Worm (Caenorhabditis elegans) whole organism, L1 larva: ENCODE results near the gene C08F8.15.

Source experiments
- aly-2 ChIP-seq: fragments of 150-350 bp; optimal IDR thresholded peaks from 2 replicates; lab custom pipeline; 2014; ENCODE audit warnings: missing biosample characterization, missing genetic modification characterization
- ceh-88 ChIP-seq: fragments of 200-800 bp; sonication (Bioruptor generic); IDR thresholded peaks from 2 replicates; pipeline ENCODE4 v1.3.6; 2022; ENCODE audit warnings: missing genetic modification characterization, missing compliant biosample characterization
- dpl-1 ChIP-seq, 3 experiments: fragments of 150-350 bp in 2 of 3; sonication (generic microtip) in 1 of 3; optimal IDR thresholded peaks; 2 replicates each; lab custom pipeline; 2014 to 2017; ENCODE audit warnings: missing biosample characterization in 3 of 3, missing genetic modification characterization in 3 of 3, missing genetic modification reagents in 3 of 3
- efl-1 ChIP-seq, 4 experiments: fragments of 150-350 bp; optimal IDR thresholded peaks in 3 of 4; peaks in 1 of 4; 1 replicate in 1 of 4; 2 replicates in 3 of 4; lab custom pipeline; 2014; ENCODE audit warnings: missing biosample characterization in 2 of 4, missing genetic modification characterization in 2 of 4, missing genetic modification reagents in 2 of 4
- elt-2 ChIP-seq: sonication (generic microtip); optimal IDR thresholded peaks from 2 replicates; lab custom pipeline; 2016; ENCODE audit warnings: missing genetic modification characterization, mild to moderate bottlenecking, inconsistent platforms, missing compliant biosample characterization, missing genetic modification reagents
- elt-3 ChIP-seq, 6 experiments: fragments of 150-350 bp in 1 of 6; sonication (generic microtip); optimal IDR thresholded peaks; 2 replicates each; lab custom pipeline; 2017 to 2018; ENCODE audit warnings: missing biosample characterization in 6 of 6, missing genetic modification characterization in 6 of 6, inconsistent platforms in 1 of 6
- ets-5 ChIP-seq: fragments of 200-800 bp; sonication (Bioruptor generic); IDR thresholded peaks from 2 replicates; pipeline ENCODE4 v1.3.6; 2022; ENCODE audit warnings: missing genetic modification characterization, missing compliant biosample characterization
- fkh-10 ChIP-seq: sonication (generic microtip); optimal IDR thresholded peaks from 2 replicates; lab custom pipeline; 2017; ENCODE audit warnings: missing biosample characterization, missing genetic modification reagents, missing genetic modification characterization
- fkh-8 ChIP-seq: sonication (generic microtip); optimal IDR thresholded peaks from 2 replicates; lab custom pipeline; 2016; ENCODE audit warnings: mild to moderate bottlenecking, missing genetic modification characterization, missing compliant biosample characterization
- fos-1 ChIP-seq: fragments of 150-350 bp; optimal IDR thresholded peaks from 2 replicates; lab custom pipeline; 2014; ENCODE audit warnings: missing biosample characterization, missing genetic modification characterization
- grh-1 ChIP-seq: fragments of 200-800 bp; sonication (Bioruptor generic); IDR thresholded peaks from 2 replicates; pipeline ENCODE4 v1.3.6; 2022; ENCODE audit warnings: missing genetic modification reagents, missing genetic modification characterization, missing compliant biosample characterization
- hpl-2 ChIP-seq: fragments of 150-350 bp; optimal IDR thresholded peaks from 2 replicates; lab custom pipeline; 2014; ENCODE audit warnings: missing biosample characterization, missing genetic modification reagents, missing genetic modification characterization
- irx-1 ChIP-seq: sonication (generic microtip); optimal IDR thresholded peaks from 2 replicates; lab custom pipeline; 2016; ENCODE audit warnings: missing genetic modification characterization, missing compliant biosample characterization
- isw-1 ChIP-seq: fragments of 200-800 bp; sonication (Bioruptor generic); IDR thresholded peaks from 2 replicates; pipeline ENCODE4 v1.3.6; 2022; ENCODE audit warnings: missing genetic modification characterization, missing compliant biosample characterization
- jun-1 ChIP-seq: fragments of 150-350 bp; optimal IDR thresholded peaks from 2 replicates; lab custom pipeline; 2014; ENCODE audit warnings: missing biosample characterization, missing genetic modification reagents, missing genetic modification characterization
- lin-13 ChIP-seq: fragments of 150-350 bp; optimal IDR thresholded peaks from 2 replicates; lab custom pipeline; 2014; ENCODE audit warnings: missing biosample characterization, missing genetic modification reagents, missing genetic modification characterization
- lin-14 ChIP-seq: fragments of 200-800 bp; sonication (Bioruptor generic); optimal IDR thresholded peaks from 2 replicates; lab custom pipeline; 2018; ENCODE audit warnings: mild to moderate bottlenecking, missing genetic modification characterization, moderate library complexity, missing compliant biosample characterization
- lin-15B ChIP-seq: fragments of 150-350 bp; sonication (generic microtip); optimal IDR thresholded peaks from 3 replicates; lab custom pipeline; 2014; ENCODE audit warnings: missing biosample characterization, missing genetic modification characterization
- lin-35 ChIP-seq, 2 experiments: fragments of 150-350 bp; optimal IDR thresholded peaks; 2 replicates each; lab custom pipeline; 2014; ENCODE audit warnings: missing biosample characterization in 2 of 2, missing genetic modification characterization in 2 of 2, missing genetic modification reagents in 2 of 2
- lir-3 ChIP-seq: sonication (generic microtip); optimal IDR thresholded peaks from 2 replicates; lab custom pipeline; 2016; ENCODE audit warnings: mild to moderate bottlenecking, missing genetic modification characterization, moderate library complexity, missing compliant biosample characterization; ENCODE audit not compliant: poor library complexity
- mef-2 ChIP-seq: fragments of 150-350 bp; optimal IDR thresholded peaks from 2 replicates; lab custom pipeline; 2014; ENCODE audit warnings: missing biosample characterization, missing genetic modification characterization
- mep-1 ChIP-seq: fragments of 150-350 bp; optimal IDR thresholded peaks from 2 replicates; lab custom pipeline; 2014; ENCODE audit warnings: missing biosample characterization, missing genetic modification characterization
- nhr-20 ChIP-seq: sonication (generic microtip); optimal IDR thresholded peaks from 2 replicates; lab custom pipeline; 2016; ENCODE audit warnings: mild to moderate bottlenecking, missing genetic modification characterization, missing compliant biosample characterization
- nhr-237 ChIP-seq: fragments of 150-350 bp; optimal IDR thresholded peaks from 2 replicates; lab custom pipeline; 2014; ENCODE audit warnings: missing biosample characterization, missing genetic modification characterization
- nhr-47 ChIP-seq: sonication (generic microtip); optimal IDR thresholded peaks from 2 replicates; lab custom pipeline; 2016; ENCODE audit warnings: mild to moderate bottlenecking, missing genetic modification characterization, moderate library complexity, missing compliant biosample characterization
- nhr-71 ChIP-seq: sonication (generic microtip); optimal IDR thresholded peaks from 2 replicates; lab custom pipeline; 2016; ENCODE audit warnings: mild to moderate bottlenecking, missing genetic modification characterization, moderate library complexity, missing compliant biosample characterization
- nhr-77 ChIP-seq: fragments of 150-350 bp; optimal IDR thresholded peaks from 2 replicates; lab custom pipeline; 2014; ENCODE audit warnings: missing biosample characterization, missing genetic modification characterization
- nhr-85 ChIP-seq: sonication (generic microtip); peaks from one replicate; lab custom pipeline; 2016; ENCODE audit warnings: missing genetic modification characterization, inconsistent platforms, missing compliant biosample characterization
- nhr-90 ChIP-seq: sonication (generic microtip); optimal IDR thresholded peaks from 2 replicates; lab custom pipeline; 2016; ENCODE audit warnings: mild to moderate bottlenecking, missing genetic modification characterization, missing compliant biosample characterization; ENCODE audit not compliant: poor library complexity
- pag-3 ChIP-seq: sonication (generic microtip); optimal IDR thresholded peaks from 2 replicates; lab custom pipeline; 2017; ENCODE audit warnings: missing genetic modification characterization, mild to moderate bottlenecking, missing compliant biosample characterization, antibody characterized with exemption, borderline replicate concordance; ENCODE audit not compliant: insufficient read depth
- rnt-1 ChIP-seq: sonication (generic microtip); optimal IDR thresholded peaks from 2 replicates; lab custom pipeline; 2016; ENCODE audit warnings: mild to moderate bottlenecking, missing genetic modification characterization, moderate library complexity, missing compliant biosample characterization
- snpc-4 ChIP-seq: fragments of 150-350 bp; optimal IDR thresholded peaks from 2 replicates; lab custom pipeline; 2014; ENCODE audit warnings: missing biosample characterization, missing genetic modification characterization
- snu-23 ChIP-seq: sonication (generic microtip); optimal IDR thresholded peaks from 2 replicates; lab custom pipeline; 2016; ENCODE audit warnings: missing genetic modification characterization, missing compliant biosample characterization
- sox-4 ChIP-seq: sonication (generic microtip); optimal IDR thresholded peaks from 2 replicates; lab custom pipeline; 2016; ENCODE audit warnings: missing genetic modification characterization, missing compliant biosample characterization
- sup-37 ChIP-seq: fragments of 200-800 bp; sonication (Bioruptor generic); optimal IDR thresholded peaks from 2 replicates; lab custom pipeline; 2018; ENCODE audit warnings: mild to moderate bottlenecking, missing genetic modification characterization, missing compliant biosample characterization
- swsn-7 ChIP-seq: sonication (generic microtip); optimal IDR thresholded peaks from 2 replicates; lab custom pipeline; 2016; ENCODE audit warnings: missing genetic modification characterization, missing compliant biosample characterization
- tlp-1 ChIP-seq: fragments of 150-350 bp; optimal IDR thresholded peaks from 2 replicates; lab custom pipeline; 2014; ENCODE audit warnings: missing biosample characterization, missing genetic modification characterization
- unc-130 ChIP-seq: fragments of 150-350 bp; optimal IDR thresholded peaks from 2 replicates; lab custom pipeline; 2017; ENCODE audit warnings: missing biosample characterization, missing genetic modification characterization, inconsistent platforms
- unc-86 ChIP-seq: sonication (generic microtip); optimal IDR thresholded peaks from 2 replicates; lab custom pipeline; 2016; ENCODE audit warnings: missing genetic modification characterization, missing compliant biosample characterization
- unc-98 ChIP-seq: fragments of 200-800 bp; sonication (Bioruptor generic); IDR thresholded peaks from 2 replicates; pipeline ENCODE4 v1.3.6; 2022; ENCODE audit warnings: missing genetic modification characterization, missing compliant biosample characterization
- zag-1 ChIP-seq: fragments of 150-350 bp; optimal IDR thresholded peaks from 2 replicates; lab custom pipeline; 2014; ENCODE audit warnings: missing biosample characterization, missing genetic modification characterization
- zip-4 ChIP-seq: fragments of 200-800 bp; sonication (Bioruptor generic); optimal IDR thresholded peaks from 2 replicates; lab custom pipeline; 2018; ENCODE audit warnings: mild to moderate bottlenecking, missing genetic modification characterization, moderate library complexity, missing compliant biosample characterization
- ztf-11 ChIP-seq, 2 experiments: sonication (generic microtip); optimal IDR thresholded peaks; 2 replicates each; lab custom pipeline; 2016 to 2017; ENCODE audit warnings: missing genetic modification characterization in 2 of 2, missing biosample characterization in 1 of 2, missing compliant biosample characterization in 1 of 2

C08F8.15 gene

DNA sequence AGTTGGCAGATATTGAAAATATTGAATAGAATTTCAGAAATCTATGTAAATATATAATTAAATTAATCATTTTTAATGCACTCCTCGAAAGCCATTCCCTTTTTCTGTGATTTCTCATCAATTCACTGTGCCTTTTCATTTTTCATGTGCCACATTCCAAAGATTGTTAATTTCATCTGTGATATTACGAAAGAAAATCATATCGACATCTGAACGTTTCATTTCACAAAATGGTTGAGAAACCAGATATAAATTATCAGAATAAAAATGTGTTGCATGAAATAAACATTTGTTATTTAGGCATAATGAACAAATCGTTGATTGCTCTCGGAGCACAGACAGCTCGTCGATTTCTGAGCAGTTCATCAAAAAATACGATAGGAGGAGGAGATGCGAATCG, 23.4 kb upstream of the C08F8.15 start, which contains the start of gene nuaf-3:
Gene nuaf-3, plus strand, starts transcription at position 301 of the 400 bp plus-strand sequence.
- no peak for TF ChIP-seq unc-98 (GFP tag; lab: Robert Waterston, UW)
- TF ChIP-seq sox-4 = no peak
- no peak for TF ChIP-seq mef-2 (tag; lab: Kevin White, UChicago)
- no peak for TF ChIP-seq ets-5
- TF ChIP-seq nhr-71 (tag; lab: Kevin White, UChicago) = no peak
- no peak for TF ChIP-seq aly-2
- no peak for TF ChIP-seq lir-3 (tag; lab: Kevin White, UChicago)
- TF ChIP-seq hpl-2 (GFP tag; lab: Kevin White, UChicago) = no peak
- no peak for TF ChIP-seq pag-3 (tag; lab: Kevin White, UChicago)
- TF ChIP-seq mep-1 = no peak
- no peak for TF ChIP-seq swsn-7 (tag; lab: Kevin White, UChicago)
- TF ChIP-seq lin-14 (GFP tag; lab: Kevin White, UChicago) = no peak
- TF ChIP-seq zip-4 (GFP tag; lab: Kevin White, UChicago) = no peak
- TF ChIP-seq elt-2 (tag; lab: Kevin White, UChicago) = no peak
- no peak for TF ChIP-seq lin-35 (GFP tag; optimal IDR thresholded peaks at IDR 0.05; lab: Kevin White, UChicago)
- TF ChIP-seq nhr-237 (tag; lab: Kevin White, UChicago) = no peak
- TF ChIP-seq unc-130 (tag; lab: Kevin White, UChicago) = no peak
- no peak for TF ChIP-seq isw-1 (GFP tag; lab: Robert Waterston, UW)
- no peak for TF ChIP-seq tlp-1 (tag; lab: Kevin White, UChicago)
- no peak for TF ChIP-seq irx-1 (tag; lab: Kevin White, UChicago)

DNA sequence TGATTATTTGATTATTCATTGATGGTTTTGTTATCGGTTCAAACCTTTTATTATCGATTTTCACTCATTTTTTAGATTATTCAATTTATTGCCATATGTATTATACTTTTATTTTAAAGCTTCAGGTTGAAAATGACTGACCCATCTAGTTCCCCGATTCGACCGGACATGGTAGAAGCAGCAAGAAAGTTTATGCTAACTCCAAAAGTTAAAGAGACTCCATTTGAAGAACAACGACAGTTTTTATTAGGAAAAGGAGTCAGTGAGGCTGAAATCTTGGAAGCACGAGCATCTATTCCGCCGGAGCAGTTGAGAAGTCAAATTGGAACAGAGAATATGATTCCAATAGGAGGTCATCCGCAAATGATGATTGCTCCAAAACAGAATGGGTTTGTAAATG, 22.4 kb upstream of the C08F8.15 start, which contains the start of gene prx-14:
Gene prx-14, plus strand, starts transcription at position 120 of the 400 bp plus-strand sequence.
- no peak for TF ChIP-seq nhr-85 (tag; lab: Kevin White, UChicago)
- no peak for TF ChIP-seq efl-1 (optimal IDR thresholded peaks at IDR 0.05; lab: Kevin White, UChicago)
- TF ChIP-seq efl-1 (GFP tag; optimal IDR thresholded peaks at IDR 0.05 in 1 of 2; lab: Kevin White, UChicago) = peak in 1 of 2 experiments; percentile 14
- TF ChIP-seq elt-2 (tag; lab: Kevin White, UChicago) = peak; percentile 49
- no peak for TF ChIP-seq rnt-1 (tag; lab: Kevin White, UChicago)

DNA sequence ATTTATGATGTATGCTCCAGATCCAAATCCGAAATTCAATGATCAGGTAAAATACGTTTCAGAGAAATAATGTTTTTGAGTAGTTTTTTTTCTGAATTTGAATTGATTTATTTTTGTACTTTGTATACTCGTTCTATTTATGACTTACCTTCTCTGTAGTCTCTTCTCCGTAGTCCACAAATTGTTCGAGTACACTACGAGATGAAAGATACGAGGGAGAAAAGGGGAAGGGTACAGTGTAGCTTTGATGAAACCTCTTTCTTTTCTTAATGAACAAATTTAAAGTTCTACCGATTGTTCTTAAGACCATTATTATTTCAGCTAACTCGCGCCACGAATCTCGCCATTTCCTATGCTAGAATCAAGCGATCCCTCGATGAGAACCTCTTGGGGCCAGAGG, 19.5 kb upstream of the C08F8.15 start:
- TF ChIP-seq ztf-11 (tag; optimal IDR thresholded peaks at IDR 0.05; lab: Kevin White, UChicago) (no peak), swsn-7 (tag; lab: Kevin White, UChicago) (no peak), grh-1 (GFP tag; lab: Robert Waterston, UW) (no peak), zag-1 (tag; lab: Kevin White, UChicago) (no peak), nhr-90 (tag; lab: Kevin White, UChicago) (no peak), mep-1 (peak; percentile 4)

ce11 chrIV:11179123-11179740, 18.6 kb upstream of the C08F8.15 start, which contains the start of gene cpt-2:
Gene cpt-2 (plus strand): TSS chrIV:11179645.
- peak; percentile 85 for TF ChIP-seq jun-1 (tag; lab: Kevin White, UChicago)
- peak; percentile 93 for TF ChIP-seq snu-23 (GFP tag; lab: Kevin White, UChicago)
- TF ChIP-seq lin-14 (GFP tag; lab: Kevin White, UChicago) = peak; percentile 85
- peak; percentile 66 for TF ChIP-seq nhr-77 (tag; lab: Kevin White, UChicago)
- peak; percentile 87 for TF ChIP-seq irx-1 (tag; lab: Kevin White, UChicago)
- TF ChIP-seq sox-4 = peak; percentile 75
- TF ChIP-seq snpc-4 (tag; lab: Kevin White, UChicago) = peak; percentile 79
- TF ChIP-seq lin-15B (tag; lab: Kevin White, UChicago) = peak; percentile 81
- peak in 3 of 6 experiments; percentile 7 to 82 (median 79) for TF ChIP-seq elt-3 (tag; optimal IDR thresholded peaks at IDR 0.05; lab: Kevin White, UChicago)
- TF ChIP-seq dpl-1 (GFP tag; optimal IDR thresholded peaks at IDR 0.05; lab: Kevin White, UChicago) = peak; percentile 67 to 82 (median 81)
- TF ChIP-seq rnt-1 (tag; lab: Kevin White, UChicago) = peak; percentile 93
- peak; percentile 81 for TF ChIP-seq lir-3 (tag; lab: Kevin White, UChicago)
- TF ChIP-seq nhr-71 (tag; lab: Kevin White, UChicago) = peak; percentile 94
- TF ChIP-seq sup-37 (GFP tag; lab: Kevin White, UChicago) = peak; percentile 46
- peak; percentile 92 for TF ChIP-seq isw-1 (GFP tag; lab: Robert Waterston, UW)
- TF ChIP-seq elt-2 (tag; lab: Kevin White, UChicago) = peak; percentile 88
- peak; percentile 79 for TF ChIP-seq fkh-8 (tag; lab: Kevin White, UChicago)
- TF ChIP-seq ceh-88 (GFP tag; lab: Robert Waterston, UW) = peak; percentile 78
- TF ChIP-seq nhr-85 (tag; lab: Kevin White, UChicago) = peak; percentile 88
- peak; percentile 75 for TF ChIP-seq fkh-10 (GFP tag; lab: Kevin White, UChicago)
- peak; percentile 83 to 90 for TF ChIP-seq lin-35 (GFP tag; optimal IDR thresholded peaks at IDR 0.05; lab: Kevin White, UChicago)
- peak; percentile 77 for TF ChIP-seq fos-1 (tag; lab: Kevin White, UChicago)
- peak; percentile 85 for TF ChIP-seq unc-86 (tag; lab: Kevin White, UChicago)
- peak; percentile 92 for TF ChIP-seq nhr-20 (tag; lab: Kevin White, UChicago)
- peak; percentile 96 for TF ChIP-seq nhr-47 (tag; lab: Kevin White, UChicago)
- TF ChIP-seq lin-13 (GFP tag; lab: Kevin White, UChicago) = peak; percentile 84
